Worm (Caenorhabditis elegans) whole organism, midembryonic: ENCODE measurements around the gene cnnm-1.
"Not testable (repeated sequence)": the region's sequence is repeated elsewhere in the genome, so short reads cannot be mapped to it uniquely, and the experiment has no call there.

Source experiments
- T22C8.4 ChIP-seq: fragments of 200-800 bp; sonication (Bioruptor generic); IDR thresholded peaks from 2 replicates; pipeline ENCODE4 v1.3.6; 2022; ENCODE audit warnings: missing genetic modification characterization, missing compliant biosample characterization
- cog-1 ChIP-seq: sonication (generic microtip); optimal IDR thresholded peaks from 2 replicates; lab custom pipeline; 2016; ENCODE audit warnings: missing genetic modification characterization, missing compliant biosample characterization
- flt-1 ChIP-seq: fragments of 200-800 bp; sonication (Bioruptor generic); IDR thresholded peaks from 2 replicates; pipeline ENCODE4 v1.3.6; 2022; ENCODE audit warnings: missing genetic modification characterization, missing compliant biosample characterization
- klf-2 ChIP-seq: fragments of 200-800 bp; sonication (Bioruptor generic); conservative IDR thresholded peaks from 2 replicates; pipeline ENCODE4 v1.3.6; 2022; ENCODE audit warnings: missing genetic modification reagents, missing genetic modification characterization, missing compliant biosample characterization
- med-1 ChIP-seq: sonication (generic microtip); optimal IDR thresholded peaks from 2 replicates; lab custom pipeline; 2017; ENCODE audit warnings: missing genetic modification characterization, mild to moderate bottlenecking, missing compliant biosample characterization, antibody characterized with exemption, missing genetic modification reagents; ENCODE audit not compliant: insufficient read depth
- ref-1 ChIP-seq: fragments of 200-800 bp; sonication (Bioruptor generic); conservative IDR thresholded peaks from 2 replicates; pipeline ENCODE4 v1.3.6; 2022; ENCODE audit warnings: missing genetic modification reagents, missing genetic modification characterization, missing compliant biosample characterization
- tab-1 ChIP-seq: fragments of 200-800 bp; sonication (Bioruptor generic); IDR thresholded peaks from 2 replicates; pipeline ENCODE4 v1.3.6; 2022; ENCODE audit warnings: missing genetic modification characterization, missing compliant biosample characterization
- ztf-23 ChIP-seq: fragments of 200-800 bp; sonication (Bioruptor generic); IDR thresholded peaks from 2 replicates; pipeline ENCODE4 v1.3.6; 2022; ENCODE audit warnings: missing genetic modification reagents, missing genetic modification characterization, missing compliant biosample characterization
- ztf-29 ChIP-seq: fragments of 200-800 bp; sonication (Bioruptor generic); IDR thresholded peaks from 2 replicates; pipeline ENCODE4 v1.3.6; 2022; ENCODE audit warnings: missing genetic modification reagents, missing genetic modification characterization, missing compliant biosample characterization

cnnm-1 gene

DNA sequence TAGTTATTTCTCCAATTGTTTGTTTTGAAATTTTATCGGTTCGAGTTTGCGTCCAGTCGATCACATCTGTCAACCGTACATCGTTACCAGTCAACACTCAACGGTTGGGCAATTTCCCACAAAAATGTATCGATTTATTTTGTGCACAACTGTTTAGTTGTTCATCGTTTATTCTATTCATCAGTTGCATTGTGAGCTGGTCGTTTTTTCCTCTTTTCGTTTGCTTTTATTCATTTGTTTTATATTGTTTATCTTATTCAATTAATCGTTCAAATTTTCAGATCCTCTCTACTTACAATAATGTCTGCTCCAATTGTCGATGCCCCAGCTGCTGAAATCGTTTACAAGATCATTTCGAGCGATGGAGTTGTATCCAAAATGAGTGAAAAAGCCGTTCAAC, 39.7 kb downstream of the cnnm-1 start, which contains the start of gene skr-12:
skr-12 (plus strand) TSS at position 301 of the 400 bp plus-strand sequence.
- TF ChIP-seq klf-2 (GFP tag; lab: Robert Waterston, UW) (no peak), med-1 (GFP tag; lab: Kevin White, UChicago) (no peak), flt-1 (GFP tag; lab: Robert Waterston, UW) (no peak), ref-1 (GFP tag; lab: Robert Waterston, UW) (no peak), ztf-29 (GFP tag; lab: Robert Waterston, UW) (no peak)

ce11 chrIV:17165734-17166133, 40.9 kb downstream of the cnnm-1 start, which contains the start of gene skr-8:
Gene skr-8 (minus strand): TSS chrIV:17165834.
- TF ChIP-seq flt-1 (GFP tag; lab: Robert Waterston, UW); med-1 (GFP tag; lab: Kevin White, UChicago); ztf-23: not testable (repeated sequence)

- TF ChIP-seq tab-1 (GFP tag; lab: Robert Waterston, UW); cog-1; ref-1 (GFP tag; lab: Robert Waterston, UW): not testable (repeated sequence)
Observed at ce11 chrIV:17163273-17163672, 43.4 kb downstream of the cnnm-1 start, which contains the start of gene skr-9. Gene skr-9 (plus strand): TSS chrIV:17163573.

ce11 chrIV:17162515-17162914, 44.1 kb downstream of the cnnm-1 start, which contains the start of gene skr-13:
Gene skr-13 (minus strand): TSS chrIV:17162615.
- no peak for TF ChIP-seq tab-1 (GFP tag; lab: Robert Waterston, UW)
- TF ChIP-seq flt-1 (GFP tag; lab: Robert Waterston, UW): no peak
- no peak for TF ChIP-seq T22C8.4
- no peak for TF ChIP-seq ref-1 (GFP tag; lab: Robert Waterston, UW)
- no peak for TF ChIP-seq cog-1
- no peak for TF ChIP-seq med-1 (GFP tag; lab: Kevin White, UChicago)
- TF ChIP-seq ztf-29 (GFP tag; lab: Robert Waterston, UW): no peak
- no peak for TF ChIP-seq klf-2 (GFP tag; lab: Robert Waterston, UW)
- TF ChIP-seq ztf-23: no peak

- peak; percentile 83; the same call in 1 of the 2 replicates for TF ChIP-seq flt-1 (GFP tag; lab: Robert Waterston, UW)
Observed at ce11 chrIV:17155625-17156024, 51.0 kb downstream of the cnnm-1 start.

DNA sequence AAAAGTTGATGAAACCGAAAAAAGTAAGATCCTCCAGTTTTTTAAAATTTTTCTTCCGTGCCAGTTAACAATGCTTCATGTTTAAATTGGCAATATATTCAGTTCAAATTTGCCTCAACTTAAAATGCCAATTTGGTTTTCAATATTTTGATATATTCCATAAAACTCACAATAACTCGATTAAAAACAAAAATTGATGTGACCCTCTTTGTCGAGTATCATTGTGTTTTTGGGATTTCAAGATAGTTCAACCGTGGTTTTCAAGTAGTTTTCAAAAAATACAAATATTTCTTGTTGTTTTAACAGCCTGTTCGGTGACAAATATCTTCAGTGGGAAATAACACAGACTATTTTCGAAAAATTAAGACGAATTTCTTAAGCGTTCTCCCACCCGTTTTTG, 53.6 kb downstream of the cnnm-1 start:
- TF ChIP-seq cog-1 (no peak), ztf-29 (GFP tag; lab: Robert Waterston, UW) (no peak), flt-1 (GFP tag; lab: Robert Waterston, UW) (no peak), klf-2 (GFP tag; lab: Robert Waterston, UW) (no peak), med-1 (GFP tag; lab: Kevin White, UChicago) (no peak), ref-1 (GFP tag; lab: Robert Waterston, UW) (no peak), T22C8.4 (no peak), tab-1 (GFP tag; lab: Robert Waterston, UW) (no peak), ztf-23 (no peak)

- TF ChIP-seq cog-1 (no peak), med-1 (GFP tag; lab: Kevin White, UChicago) (no peak), ztf-23 (no peak), T22C8.4 (no peak), ref-1 (GFP tag; lab: Robert Waterston, UW) (no peak)
Observed at ce11 chrIV:17150871-17151270, 55.8 kb downstream of the cnnm-1 start, which contains the start of gene Y116A8C.40. Gene Y116A8C.40 (minus strand): TSS chrIV:17150971.

ce11 chrIV:17150418-17150817, 56.2 kb downstream of the cnnm-1 start:
- TF ChIP-seq tab-1 (GFP tag; lab: Robert Waterston, UW): no peak
